Worm (Caenorhabditis elegans) whole organism, L2 larva: ENCODE measurements around the gene pqn-71.

Experiments used
- alr-1 ChIP-seq: fragments of 150-350 bp; optimal IDR thresholded peaks from 2 replicates; lab custom pipeline; 2014; ENCODE audit warnings: missing biosample characterization, missing genetic modification characterization
- ceh-82 ChIP-seq: fragments of 150-350 bp; optimal IDR thresholded peaks from 2 replicates; lab custom pipeline; 2014; ENCODE audit warnings: missing biosample characterization, missing genetic modification characterization
- lin-11 ChIP-seq: fragments of 150-350 bp; sonication (generic microtip); optimal IDR thresholded peaks from 2 replicates; lab custom pipeline; 2014; ENCODE audit warnings: missing biosample characterization, missing genetic modification characterization, inconsistent platforms, mixed read lengths
- lin-13 ChIP-seq: fragments of 150-350 bp; optimal IDR thresholded peaks from 2 replicates; lab custom pipeline; 2014; ENCODE audit warnings: missing biosample characterization, missing genetic modification reagents, missing genetic modification characterization
- mdl-1 ChIP-seq, 2 experiments: fragments of 150-350 bp in 1 of 2; sonication (generic microtip) in 1 of 2; optimal IDR thresholded peaks; 2 replicates each; lab custom pipeline; 2017; ENCODE audit warnings: missing biosample characterization in 2 of 2, missing genetic modification characterization in 2 of 2
- nhr-11 ChIP-seq: fragments of 150-350 bp; optimal IDR thresholded peaks from 2 replicates; lab custom pipeline; 2014; ENCODE audit warnings: missing biosample characterization, missing genetic modification characterization
- nhr-12 ChIP-seq: fragments of 150-350 bp; optimal IDR thresholded peaks from 2 replicates; lab custom pipeline; 2014; ENCODE audit warnings: missing biosample characterization, missing genetic modification characterization
- nhr-23 ChIP-seq: fragments of 150-350 bp; optimal IDR thresholded peaks from 2 replicates; lab custom pipeline; 2014; ENCODE audit warnings: missing biosample characterization, missing genetic modification reagents, missing genetic modification characterization
- nhr-237 ChIP-seq: fragments of 150-350 bp; optimal IDR thresholded peaks from 2 replicates; lab custom pipeline; 2014; ENCODE audit warnings: missing biosample characterization, missing genetic modification characterization
- nhr-6 ChIP-seq: fragments of 150-350 bp; optimal IDR thresholded peaks from 2 replicates; lab custom pipeline; 2014; ENCODE audit warnings: missing biosample characterization, missing genetic modification characterization
- skn-1 ChIP-seq: sonication (generic microtip); optimal IDR thresholded peaks from 2 replicates; lab custom pipeline; 2017; ENCODE audit warnings: missing biosample characterization, missing genetic modification characterization
- snpc-4 ChIP-seq: fragments of 150-350 bp; optimal IDR thresholded peaks from 2 replicates; lab custom pipeline; 2014; ENCODE audit warnings: missing biosample characterization, missing genetic modification characterization
- ztf-1 ChIP-seq: fragments of 200-800 bp; sonication (Bioruptor generic); conservative IDR thresholded peaks from 2 replicates; pipeline ENCODE4 v1.3.6; 2022; ENCODE audit warnings: missing genetic modification characterization, missing compliant biosample characterization

DNA sequence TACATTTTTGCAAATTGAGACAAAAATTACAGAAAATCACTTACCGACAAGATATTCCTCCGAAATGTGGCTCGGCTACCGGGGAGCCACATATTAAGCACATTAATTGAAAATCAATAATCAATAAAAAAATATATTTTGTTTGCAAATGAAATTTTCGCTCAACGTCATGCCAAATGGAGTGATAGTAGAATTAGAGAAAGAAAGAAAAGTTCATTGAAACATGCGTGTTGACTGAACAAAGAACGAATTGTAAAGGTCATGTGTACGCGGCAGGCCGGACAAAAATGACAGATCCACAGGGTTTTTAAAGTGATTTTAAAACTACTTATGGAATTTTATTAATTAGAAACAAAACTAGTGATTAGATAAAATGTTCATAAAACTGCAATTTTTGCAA lies 18.1 kb downstream of the pqn-71 start:
- no peak for TF ChIP-seq nhr-23
- TF ChIP-seq nhr-12 (tag; lab: Kevin White, UChicago): no peak
- TF ChIP-seq alr-1 (tag; lab: Kevin White, UChicago): no peak
- no peak for TF ChIP-seq nhr-237 (tag; lab: Kevin White, UChicago)
- no peak for TF ChIP-seq lin-13 (GFP tag; lab: Kevin White, UChicago)
- no peak for TF ChIP-seq mdl-1 (tag; optimal IDR thresholded peaks at IDR 0.05; lab: Kevin White, UChicago)
- no peak for TF ChIP-seq snpc-4 (tag; lab: Kevin White, UChicago)
- TF ChIP-seq ceh-82 (tag; lab: Kevin White, UChicago): no peak
- TF ChIP-seq lin-11 (tag; lab: Kevin White, UChicago): no peak
- no peak for TF ChIP-seq nhr-11 (tag; lab: Kevin White, UChicago)
- no peak for TF ChIP-seq ztf-1
- no peak for TF ChIP-seq nhr-6 (tag; lab: Kevin White, UChicago)
- no peak for TF ChIP-seq skn-1 (tag; lab: Kevin White, UChicago)
